Worm (Caenorhabditis elegans): Measurements from ENCODE around the gene ctsa-1.1.

DNA sequence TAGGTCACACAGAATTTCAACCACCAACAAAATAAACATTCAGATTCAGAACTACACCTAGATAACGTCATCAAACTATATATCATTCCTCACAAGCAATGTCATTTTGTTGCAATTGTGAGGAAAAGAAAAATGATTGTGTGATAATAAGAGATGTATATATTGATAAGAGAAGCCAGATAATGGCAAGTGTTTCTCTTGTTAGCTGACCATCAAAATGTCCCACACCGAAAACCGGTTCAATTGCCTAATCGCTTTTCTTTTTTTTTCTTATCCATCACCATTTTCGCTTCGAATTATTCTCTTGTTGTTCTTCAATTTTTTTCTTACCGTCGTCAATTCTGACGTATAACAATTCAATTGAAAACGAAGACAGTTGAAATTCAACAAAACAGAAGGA lies 35.0 kb downstream of the ctsa-1.1 start:
- TF ChIP-seq him-1 (tag; optimal IDR thresholded peaks at IDR 0.05) = no peak
- no peak for TF ChIP-seq W03F9.2 (tag; optimal IDR thresholded peaks at IDR 0.05)
